Worm (Caenorhabditis elegans) whole organism, L3 larva: ENCODE measurements around the gene arg-1.

Experiments
- R02D3.7 ChIP-seq: fragments of 150-350 bp; optimal IDR thresholded peaks from 2 replicates; lab custom pipeline; 2014; ENCODE audit warnings: missing biosample characterization, missing genetic modification characterization
- ZK546.5 ChIP-seq: sonication (generic microtip); optimal IDR thresholded peaks from 2 replicates; lab custom pipeline; 2017; ENCODE audit warnings: missing biosample characterization, missing genetic modification characterization
- aly-2 ChIP-seq: fragments of 150-350 bp; optimal IDR thresholded peaks from 2 replicates; lab custom pipeline; 2014; ENCODE audit warnings: missing biosample characterization, missing genetic modification characterization
- ama-1 ChIP-seq: fragments of 150-350 bp; optimal IDR thresholded peaks from 2 replicates; lab custom pipeline; 2018
- ceh-28 ChIP-seq: fragments of 150-350 bp; optimal IDR thresholded peaks from 2 replicates; lab custom pipeline; 2014; ENCODE audit warnings: missing biosample characterization, missing genetic modification reagents, missing genetic modification characterization
- ceh-82 ChIP-seq: fragments of 150-350 bp; optimal IDR thresholded peaks from 2 replicates; lab custom pipeline; 2014; ENCODE audit warnings: missing biosample characterization, missing genetic modification characterization
- ceh-9 ChIP-seq: sonication (generic microtip); optimal IDR thresholded peaks from 2 replicates; lab custom pipeline; 2018; ENCODE audit warnings: missing biosample characterization, missing genetic modification characterization
- daf-12 ChIP-seq: fragments of 150-350 bp; optimal IDR thresholded peaks from 2 replicates; lab custom pipeline; 2014; ENCODE audit warnings: missing biosample characterization, missing genetic modification reagents, missing genetic modification characterization
- egl-27 ChIP-seq: sonication (generic microtip); optimal IDR thresholded peaks from 4 replicates; lab custom pipeline; 2017; ENCODE audit warnings: missing biosample characterization, missing genetic modification reagents, missing genetic modification characterization
- egl-5 ChIP-seq: fragments of 150-350 bp; optimal IDR thresholded peaks from 2 replicates; lab custom pipeline; 2017; ENCODE audit warnings: missing biosample characterization, missing genetic modification reagents, missing genetic modification characterization, inconsistent platforms
- eor-1 ChIP-seq, 2 experiments: fragments of 150-350 bp; optimal IDR thresholded peaks; 2 replicates each; lab custom pipeline; 2014 to 2018; ENCODE audit warnings: missing biosample characterization in 2 of 2, missing genetic modification characterization in 2 of 2
- fkh-10 ChIP-seq: sonication (generic microtip); optimal IDR thresholded peaks from 2 replicates; lab custom pipeline; 2017; ENCODE audit warnings: missing biosample characterization, missing genetic modification reagents, missing genetic modification characterization
- fkh-2 ChIP-seq: fragments of 150-350 bp; optimal IDR thresholded peaks from 2 replicates; lab custom pipeline; 2014; ENCODE audit warnings: missing biosample characterization, missing genetic modification reagents, missing genetic modification characterization
- hmg-11 ChIP-seq: sonication (generic microtip); optimal IDR thresholded peaks from 2 replicates; lab custom pipeline; 2016; ENCODE audit warnings: missing genetic modification characterization, missing compliant biosample characterization
- jun-1 ChIP-seq: fragments of 150-350 bp; optimal IDR thresholded peaks from 2 replicates; lab custom pipeline; 2014; ENCODE audit warnings: missing biosample characterization, missing genetic modification reagents, missing genetic modification characterization
- lin-15B ChIP-seq: fragments of 150-350 bp; optimal IDR thresholded peaks from 2 replicates; lab custom pipeline; 2014; ENCODE audit warnings: missing biosample characterization, missing genetic modification characterization
- lin-39 ChIP-seq: fragments of 150-350 bp; optimal IDR thresholded peaks from 2 replicates; lab custom pipeline; 2018; ENCODE audit warnings: missing biosample characterization, missing genetic modification reagents, missing genetic modification characterization
- lsy-12 ChIP-seq: sonication (generic microtip); optimal IDR thresholded peaks from 2 replicates; lab custom pipeline; 2016; ENCODE audit warnings: mild to moderate bottlenecking, missing genetic modification characterization, missing compliant biosample characterization
- mdl-1 ChIP-seq: fragments of 150-350 bp; optimal IDR thresholded peaks from 2 replicates; lab custom pipeline; 2014; ENCODE audit warnings: missing biosample characterization, missing genetic modification characterization
- mml-1 ChIP-seq: fragments of 150-350 bp; sonication (generic microtip); optimal IDR thresholded peaks from 3 replicates; lab custom pipeline; 2014; ENCODE audit warnings: missing biosample characterization, missing genetic modification characterization
- nfya-1 ChIP-seq: sonication (generic microtip); optimal IDR thresholded peaks from 2 replicates; lab custom pipeline; 2017; ENCODE audit warnings: missing genetic modification characterization, mild to moderate bottlenecking, missing compliant biosample characterization, antibody characterized with exemption, moderate library complexity; ENCODE audit not compliant: insufficient read depth
- nhr-12 ChIP-seq: fragments of 150-350 bp; optimal IDR thresholded peaks from 2 replicates; lab custom pipeline; 2014; ENCODE audit warnings: missing biosample characterization, missing genetic modification characterization
- nhr-23 ChIP-seq: fragments of 150-350 bp; optimal IDR thresholded peaks from 2 replicates; lab custom pipeline; 2014; ENCODE audit warnings: missing biosample characterization, missing genetic modification reagents, missing genetic modification characterization
- nhr-237 ChIP-seq: fragments of 150-350 bp; optimal IDR thresholded peaks from 2 replicates; lab custom pipeline; 2014; ENCODE audit warnings: missing biosample characterization, missing genetic modification characterization
- nhr-25 ChIP-seq: sonication (generic microtip); optimal IDR thresholded peaks from 2 replicates; lab custom pipeline; 2017; ENCODE audit warnings: missing biosample characterization, missing genetic modification characterization
- nhr-28 ChIP-seq: fragments of 150-350 bp; optimal IDR thresholded peaks from 2 replicates; lab custom pipeline; 2014; ENCODE audit warnings: missing biosample characterization, missing genetic modification characterization
- nhr-43 ChIP-seq: sonication (generic microtip); optimal IDR thresholded peaks from 2 replicates; lab custom pipeline; 2016; ENCODE audit warnings: mild to moderate bottlenecking, missing genetic modification characterization, missing compliant biosample characterization; ENCODE audit not compliant: poor library complexity, severe bottlenecking
- nhr-67 ChIP-seq: fragments of 150-350 bp; optimal IDR thresholded peaks from 2 replicates; lab custom pipeline; 2014; ENCODE audit warnings: missing biosample characterization, missing genetic modification characterization
- nhr-76 ChIP-seq: fragments of 150-350 bp; sonication (generic microtip); optimal IDR thresholded peaks from 5 replicates; lab custom pipeline; 2014; ENCODE audit warnings: missing biosample characterization, missing genetic modification characterization
- pha-4 ChIP-seq: fragments of 150-350 bp; optimal IDR thresholded peaks from 2 replicates; lab custom pipeline; 2014; ENCODE audit warnings: missing biosample characterization, missing genetic modification reagents, missing genetic modification characterization
- pqm-1 ChIP-seq: fragments of 150-350 bp; optimal IDR thresholded peaks from 2 replicates; lab custom pipeline; 2017; ENCODE audit warnings: missing biosample characterization, missing genetic modification characterization, inconsistent platforms
- sea-2 ChIP-seq: fragments of 150-350 bp; sonication (generic microtip); optimal IDR thresholded peaks from 4 replicates; lab custom pipeline; 2014; ENCODE audit warnings: missing biosample characterization, missing genetic modification reagents, missing genetic modification characterization
- skn-1 ChIP-seq: fragments of 150-350 bp; optimal IDR thresholded peaks from 2 replicates; lab custom pipeline; 2014; ENCODE audit warnings: missing biosample characterization, missing genetic modification characterization
- snpc-4 ChIP-seq: fragments of 150-350 bp; optimal IDR thresholded peaks from 2 replicates; lab custom pipeline; 2014; ENCODE audit warnings: missing biosample characterization, missing genetic modification characterization
- tbx-2 ChIP-seq: sonication (generic microtip); optimal IDR thresholded peaks from 2 replicates; lab custom pipeline; 2016; ENCODE audit warnings: mild to moderate bottlenecking, missing genetic modification characterization, missing compliant biosample characterization
- unc-39 ChIP-seq: sonication (generic microtip); optimal IDR thresholded peaks from 4 replicates; lab custom pipeline; 2017; ENCODE audit warnings: missing biosample characterization, missing genetic modification characterization
- zag-1 ChIP-seq: fragments of 150-350 bp; optimal IDR thresholded peaks from 2 replicates; lab custom pipeline; 2014; ENCODE audit warnings: missing biosample characterization, missing genetic modification characterization
- ztf-11 ChIP-seq: fragments of 150-350 bp; optimal IDR thresholded peaks from 2 replicates; lab custom pipeline; 2014; ENCODE audit warnings: missing biosample characterization, missing genetic modification characterization
- ztf-4 ChIP-seq: fragments of 150-350 bp; optimal IDR thresholded peaks from 2 replicates; lab custom pipeline; 2014; ENCODE audit warnings: missing biosample characterization, missing genetic modification characterization

Gene arg-1

ce11 chrX:1791095-1791494 lies 4.4 kb downstream of the arg-1 start:
- TF ChIP-seq lin-15B (tag; lab: Kevin White, UChicago), result no peak
- TF ChIP-seq ztf-11 (tag; lab: Kevin White, UChicago), result no peak
- TF ChIP-seq nhr-25 (tag; lab: Kevin White, UChicago), result no peak
- no peak for TF ChIP-seq snpc-4
- no peak for TF ChIP-seq hmg-11 (tag; lab: Kevin White, UChicago)
- TF ChIP-seq zag-1, result no peak
- TF ChIP-seq ztf-4 (tag; lab: Kevin White, UChicago), result no peak
- no peak for TF ChIP-seq unc-39 (tag; lab: Kevin White, UChicago)
- no peak for TF ChIP-seq pha-4 (tag; lab: Kevin White, UChicago)
- TF ChIP-seq lsy-12 (tag; lab: Kevin White, UChicago), result no peak
- TF ChIP-seq fkh-2 (tag; lab: Kevin White, UChicago), result no peak
- no peak for TF ChIP-seq nhr-76 (tag; lab: Kevin White, UChicago)
- TF ChIP-seq ceh-28 (tag; lab: Kevin White, UChicago), result no peak
- TF ChIP-seq fkh-10 (GFP tag; lab: Kevin White, UChicago), result no peak
- TF ChIP-seq ZK546.5 (tag; lab: Kevin White, UChicago), result no peak
- no peak for TF ChIP-seq sea-2 (GFP tag; lab: Kevin White, UChicago)
- no peak for TF ChIP-seq jun-1
- no peak for TF ChIP-seq nhr-23 (tag; lab: Kevin White, UChicago)
- TF ChIP-seq aly-2 (tag; lab: Kevin White, UChicago), result no peak
- TF ChIP-seq, all 47 proteins: peak for 0

ce11 chrX:1796067-1796466 lies 9.4 kb downstream of the arg-1 start:
- TF ChIP-seq fkh-10 (GFP tag; lab: Kevin White, UChicago), result no peak
- no peak for TF ChIP-seq nhr-43 (tag; lab: Kevin White, UChicago)
- no peak for TF ChIP-seq ama-1 (lab: Kevin White, UChicago)
- TF ChIP-seq eor-1 (tag; optimal IDR thresholded peaks at IDR 0.05; lab: Kevin White, UChicago), result no peak
- no peak for TF ChIP-seq mdl-1 (tag; lab: Kevin White, UChicago)
- no peak for TF ChIP-seq nhr-28 (tag; lab: Kevin White, UChicago)
- no peak for TF ChIP-seq egl-27 (tag; lab: Kevin White, UChicago)
- TF ChIP-seq ceh-82 (tag; lab: Kevin White, UChicago), result no peak
- no peak for TF ChIP-seq tbx-2 (tag; lab: Kevin White, UChicago)
- TF ChIP-seq pqm-1, result no peak
- no peak for TF ChIP-seq daf-12
- TF ChIP-seq skn-1, result no peak
- TF ChIP-seq ztf-11 (tag; lab: Kevin White, UChicago), result no peak
- no peak for TF ChIP-seq nhr-76 (tag; lab: Kevin White, UChicago)
- no peak for TF ChIP-seq nhr-67 (tag; lab: Kevin White, UChicago)
- TF ChIP-seq fkh-2 (tag; lab: Kevin White, UChicago), result no peak
- TF ChIP-seq R02D3.7 (tag; lab: Kevin White, UChicago), result no peak
- TF ChIP-seq lin-15B (tag; lab: Kevin White, UChicago), result no peak

ce11 chrX:1798543-1798942 lies 11.8 kb downstream of the arg-1 start:
- TF ChIP-seq pqm-1 (no peak), lsy-12 (tag; lab: Kevin White, UChicago) (no peak), nfya-1 (tag; lab: Kevin White, UChicago) (no peak), nhr-12 (no peak), ztf-11 (tag; lab: Kevin White, UChicago) (no peak), ceh-82 (tag; lab: Kevin White, UChicago) (no peak), mml-1 (tag; lab: Kevin White, UChicago) (no peak), R02D3.7 (tag; lab: Kevin White, UChicago) (no peak), nhr-28 (tag; lab: Kevin White, UChicago) (no peak), ceh-9 (tag; lab: Kevin White, UChicago) (no peak), egl-5 (tag; lab: Kevin White, UChicago) (no peak), unc-39 (tag; lab: Kevin White, UChicago) (no peak), lin-39 (tag; lab: Kevin White, UChicago) (no peak), nhr-237 (no peak), eor-1 (tag; optimal IDR thresholded peaks at IDR 0.05; lab: Kevin White, UChicago) (no peak), skn-1 (no peak), nhr-67 (tag; lab: Kevin White, UChicago) (no peak), hmg-11 (tag; lab: Kevin White, UChicago) (no peak)
